Fruit fly (Drosophila melanogaster) whole organism, wandering third instar larva: ENCODE data around the gene TrissinR.

Experiments
- Abd-B ChIP-seq: fragments of >200 bp; optimal IDR thresholded peaks from 2 replicates; lab custom pipeline; 2017; ENCODE audit warnings: missing biosample characterization, missing genetic modification characterization
- CG32264 ChIP-seq: fragments of 200-800 bp; sonication (Bioruptor generic); optimal IDR thresholded peaks from 2 replicates; lab custom pipeline; 2016; ENCODE audit warnings: missing biosample characterization, missing genetic modification characterization
- CG9705 ChIP-seq: fragments of 200-800 bp; sonication (Bioruptor generic); optimal IDR thresholded peaks from 2 replicates; lab custom pipeline; 2018; ENCODE audit warnings: missing biosample characterization, mild to moderate bottlenecking, missing genetic modification characterization
- CrebA ChIP-seq: fragments of 200-800 bp; sonication (Bioruptor generic); optimal IDR thresholded peaks from 2 replicates; lab custom pipeline; 2016; ENCODE audit warnings: missing biosample characterization, mild to moderate bottlenecking, missing genetic modification characterization, borderline replicate concordance
- Dfd ChIP-seq: fragments of >200 bp; optimal IDR thresholded peaks from 2 replicates; lab custom pipeline; 2017; ENCODE audit warnings: missing biosample characterization, missing genetic modification characterization
- Dif ChIP-seq: fragments of 200-275, 200-300 bp; sonication (Bioruptor generic); optimal IDR thresholded peaks from 2 replicates; lab custom pipeline; 2018; ENCODE audit warnings: missing biosample characterization, missing genetic modification characterization; ENCODE audit not compliant: partially characterized antibody
- GATAd ChIP-seq: sonication (Bioruptor generic); optimal IDR thresholded peaks from 2 replicates; lab custom pipeline; 2016; ENCODE audit warnings: missing biosample characterization, missing genetic modification characterization
- HLH106 ChIP-seq: fragments of 200-800 bp; optimal IDR thresholded peaks from 3 replicates; lab custom pipeline; 2019; ENCODE audit warnings: missing biosample characterization, mild to moderate bottlenecking, missing genetic modification characterization, moderate library complexity
- Hnf4 ChIP-seq: fragments of 200-800 bp; sonication (Bioruptor generic); optimal IDR thresholded peaks from 2 replicates; lab custom pipeline; 2016; ENCODE audit warnings: missing biosample characterization, mild to moderate bottlenecking, missing genetic modification characterization
- Hr78 ChIP-seq: fragments of >200 bp; optimal IDR thresholded peaks from 2 replicates; lab custom pipeline; 2017; ENCODE audit warnings: missing biosample characterization, missing genetic modification characterization
- Hr83 ChIP-seq: fragments of 200-300 bp; sonication (Bioruptor generic); optimal IDR thresholded peaks from 2 replicates; lab custom pipeline; 2016; ENCODE audit warnings: missing biosample characterization, mild to moderate bottlenecking, missing genetic modification characterization, moderate library complexity; ENCODE audit not compliant: poor library complexity, severe bottlenecking
- Jra ChIP-seq: sonication (Bioruptor generic); optimal IDR thresholded peaks from 2 replicates; lab custom pipeline; 2016; ENCODE audit warnings: missing biosample characterization, missing genetic modification characterization
- Mio ChIP-seq: sonication (Bioruptor generic); optimal IDR thresholded peaks from 2 replicates; lab custom pipeline; 2016; ENCODE audit warnings: missing biosample characterization, missing genetic modification characterization
- Myc ChIP-seq: fragments of >200 bp; optimal IDR thresholded peaks from 2 replicates; lab custom pipeline; 2017
- N ChIP-seq: fragments of >200 bp; optimal IDR thresholded peaks from 2 replicates; lab custom pipeline; 2018; ENCODE audit warnings: missing biosample characterization, missing external identifiers, missing genetic modification characterization
- OdsH ChIP-seq: fragments of 200-800 bp; sonication (Bioruptor generic); optimal IDR thresholded peaks from 2 replicates; lab custom pipeline; 2016; ENCODE audit warnings: missing biosample characterization, mild to moderate bottlenecking, missing genetic modification characterization
- Rel ChIP-seq, 2 experiments: fragments of 200-800 bp; sonication (Bioruptor generic) in 1 of 2; optimal IDR thresholded peaks; 2 replicates in 1 of 2; 3 replicates in 1 of 2; lab custom pipeline; 2016 to 2019; ENCODE audit warnings: mild to moderate bottlenecking in 2 of 2, missing biosample characterization in 2 of 2, missing genetic modification characterization in 2 of 2, moderate library complexity in 1 of 2
- Sp1 ChIP-seq: fragments of 200-800 bp; sonication (Bioruptor generic); optimal IDR thresholded peaks from 3 replicates; lab custom pipeline; 2019; ENCODE audit warnings: missing biosample characterization, mild to moderate bottlenecking, missing genetic modification characterization, moderate library complexity
- Vsx2 ChIP-seq: fragments of 200-300, 225-300 bp; sonication (Bioruptor generic); optimal IDR thresholded peaks from 2 replicates; lab custom pipeline; 2018; ENCODE audit warnings: missing biosample characterization, missing genetic modification characterization; ENCODE audit not compliant: partially characterized antibody
- br ChIP-seq: fragments of 200-800 bp; sonication (Bioruptor generic); optimal IDR thresholded peaks from 2 replicates; lab custom pipeline; 2016; ENCODE audit warnings: missing biosample characterization, missing genetic modification characterization
- brk ChIP-seq: fragments of 200-800 bp; sonication (Bioruptor generic); optimal IDR thresholded peaks from 2 replicates; lab custom pipeline; 2016; ENCODE audit warnings: missing biosample characterization, mild to moderate bottlenecking, missing genetic modification characterization
- dl ChIP-seq, 2 experiments: fragments of 175-275, 200-275 bp in 1 of 2; fragments of 200-275 bp in 1 of 2; sonication (Bioruptor generic); optimal IDR thresholded peaks; lab custom pipeline; 2018; ENCODE audit warnings: mild to moderate bottlenecking in 2 of 2, missing biosample characterization in 2 of 2, missing genetic modification characterization in 2 of 2, moderate library complexity in 2 of 2; ENCODE audit not compliant: partially characterized antibody in 2 of 2, insufficient read depth in 1 of 2
- dmrt93B ChIP-seq: fragments of 200-800 bp; sonication (Bioruptor generic); optimal IDR thresholded peaks from 2 replicates; lab custom pipeline; 2018; ENCODE audit warnings: missing biosample characterization, mild to moderate bottlenecking, missing genetic modification characterization
- dsf ChIP-seq: sonication (Bioruptor generic); optimal IDR thresholded peaks from 2 replicates; lab custom pipeline; 2016; ENCODE audit warnings: missing biosample characterization, missing genetic modification characterization, borderline replicate concordance
- ey ChIP-seq: fragments of 200-800 bp; sonication (Bioruptor generic); optimal IDR thresholded peaks from 2 replicates; lab custom pipeline; 2016; ENCODE audit warnings: missing biosample characterization, missing genetic modification characterization
- foxo ChIP-seq, 2 experiments: fragments of 200-800 bp; sonication (Bioruptor generic); optimal IDR thresholded peaks; 2 replicates in 1 of 2; 3 replicates in 1 of 2; lab custom pipeline; 2016 to 2017; ENCODE audit warnings: missing biosample characterization in 2 of 2, missing genetic modification characterization in 2 of 2
- fru ChIP-seq: fragments of 200-800 bp; sonication (Bioruptor generic); optimal IDR thresholded peaks from 3 replicates; lab custom pipeline; 2016; ENCODE audit warnings: missing biosample characterization, mild to moderate bottlenecking, missing genetic modification characterization
- h ChIP-seq: fragments of 200-800 bp; sonication (Bioruptor generic); optimal IDR thresholded peaks from 3 replicates; lab custom pipeline; 2016; ENCODE audit warnings: missing biosample characterization, mild to moderate bottlenecking, missing genetic modification characterization
- jim ChIP-seq: fragments of 175-275, 200-325 bp; sonication (Bioruptor generic); optimal IDR thresholded peaks from 2 replicates; lab custom pipeline; 2016; ENCODE audit warnings: missing biosample characterization, mild to moderate bottlenecking, missing genetic modification characterization
- lola ChIP-seq: fragments of >200 bp; optimal IDR thresholded peaks from 2 replicates; lab custom pipeline; 2017; ENCODE audit warnings: missing biosample characterization, missing genetic modification characterization
- pan ChIP-seq: fragments of >200 bp; optimal IDR thresholded peaks from 2 replicates; lab custom pipeline; 2017
- psq ChIP-seq: fragments of 200-800 bp; sonication (Bioruptor generic); optimal IDR thresholded peaks from 3 replicates; lab custom pipeline; 2017; ENCODE audit warnings: missing biosample characterization, mild to moderate bottlenecking, missing genetic modification characterization, moderate library complexity
- rgr ChIP-seq: fragments of 200-800 bp; sonication (Bioruptor generic); optimal IDR thresholded peaks from 3 replicates; lab custom pipeline; 2016; ENCODE audit warnings: missing biosample characterization, mild to moderate bottlenecking, missing genetic modification characterization
- sage ChIP-seq: fragments of 200-800 bp; sonication (Bioruptor generic); optimal IDR thresholded peaks from 2 replicates; lab custom pipeline; 2016; ENCODE audit warnings: missing biosample characterization, mild to moderate bottlenecking, missing genetic modification characterization
- sv ChIP-seq: fragments of 200-800 bp; sonication (Bioruptor generic); optimal IDR thresholded peaks from 3 replicates; lab custom pipeline; 2016; ENCODE audit warnings: missing biosample characterization, missing genetic modification characterization
- tai ChIP-seq: sonication (Bioruptor generic); optimal IDR thresholded peaks from 2 replicates; lab custom pipeline; 2016; ENCODE audit warnings: missing biosample characterization, missing genetic modification characterization
- usp ChIP-seq: fragments of >200 bp; optimal IDR thresholded peaks from 2 replicates; lab custom pipeline; 2017; ENCODE audit warnings: missing biosample characterization, missing genetic modification characterization
- woc ChIP-seq: sonication (Bioruptor generic); optimal IDR thresholded peaks from 2 replicates; lab custom pipeline; 2016; ENCODE audit warnings: missing biosample characterization, mild to moderate bottlenecking, missing genetic modification characterization

TrissinR gene

dm6 chr2L:5879363-5879934 is 55.6 kb downstream of the TrissinR start, which contains the start of gene rau:
Gene rau, minus strand, starts transcription at chr2L:5879498.
- TF ChIP-seq Abd-B (GFP tag; lab: Kevin White, UChicago) (no peak), foxo (GFP tag; optimal IDR thresholded peaks at IDR 0.05; lab: Kevin White, UChicago) (peak in 1 of 2 experiments; percentile 59), Hr83 (GFP tag; lab: Kevin White, UChicago) (peak; percentile 32), GATAd (GFP tag; lab: Kevin White, UChicago) (no peak), Mio (GFP tag; lab: Kevin White, UChicago) (no peak), jim (GFP tag; lab: Kevin White, UChicago) (no peak), lola (GFP tag; lab: Kevin White, UChicago) (no peak), sage (GFP tag; lab: Kevin White, UChicago) (peak; percentile 23), CG9705 (GFP tag; lab: Kevin White, UChicago) (peak; percentile 54), tai (GFP tag; lab: Kevin White, UChicago) (no peak), OdsH (GFP tag; lab: Kevin White, UChicago) (peak; percentile 61), woc (GFP tag; lab: Kevin White, UChicago) (peak; percentile 52), Sp1 (GFP tag; lab: Kevin White, UChicago) (peak; percentile 69), Dfd (GFP tag; lab: Kevin White, UChicago) (no peak), dsf (GFP tag; lab: Kevin White, UChicago) (no peak), fru (peak; percentile 52), Vsx2 (GFP tag; lab: Kevin White, UChicago) (no peak), brk (GFP tag; lab: Kevin White, UChicago) (peak; percentile 51), dl (GFP tag; optimal IDR thresholded peaks at IDR 0.05; lab: Kevin White, UChicago; ENCODE audit: insufficient read depth in 1 of 2, partially characterized antibody in 2 of 2) (peak in 1 of 2 experiments; percentile 35), h (GFP tag; lab: Kevin White, UChicago) (peak; percentile 65), br (GFP tag; lab: Kevin White, UChicago) (peak; percentile 70), N (GFP tag; lab: Kevin White, UChicago) (no peak), Dif (GFP tag; lab: Kevin White, UChicago) (peak; percentile 70), HLH106 (tag; lab: Kevin White, UChicago) (peak; percentile 72), rgr (GFP tag; lab: Kevin White, UChicago) (peak; percentile 42), dmrt93B (GFP tag; lab: Kevin White, UChicago) (peak; percentile 38), Rel (GFP tag; optimal IDR thresholded peaks at IDR 0.05; lab: Kevin White, UChicago) (no peak), Rel (tag; optimal IDR thresholded peaks at IDR 0.05; lab: Kevin White, UChicago) (no peak), usp (GFP tag; lab: Kevin White, UChicago) (no peak), Myc (lab: Kevin White, UChicago) (no peak), Hr78 (GFP tag; lab: Kevin White, UChicago) (no peak), ey (GFP tag; lab: Kevin White, UChicago) (peak; percentile 66), psq (GFP tag; lab: Kevin White, UChicago) (peak; percentile 31), sv (GFP tag; lab: Kevin White, UChicago) (peak; percentile 51), CrebA (GFP tag; lab: Kevin White, UChicago) (no peak), Hnf4 (peak; percentile 48), CG32264 (GFP tag; lab: Kevin White, UChicago) (no peak), Jra (GFP tag; lab: Kevin White, UChicago) (no peak), pan (lab: Kevin White, UChicago) (no peak)

DNA sequence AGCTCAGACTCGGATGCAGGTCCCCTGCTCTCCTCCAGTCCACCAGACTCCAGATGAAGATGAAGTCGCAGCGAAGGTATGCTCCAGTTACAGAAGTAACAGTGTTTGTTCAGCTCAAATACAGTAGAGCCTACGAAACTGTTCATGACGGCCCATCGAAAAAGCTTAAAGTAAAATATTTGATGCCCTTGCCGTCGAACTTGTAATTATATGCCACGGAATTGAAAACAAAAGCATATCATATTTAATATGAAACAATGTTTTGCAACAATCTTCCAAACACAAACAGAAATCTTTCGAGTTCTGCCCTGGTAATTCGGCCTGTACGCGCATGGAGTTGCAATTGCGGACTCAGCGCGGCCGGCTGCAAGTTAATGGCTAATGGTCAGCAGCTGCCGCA is 57.4 kb downstream of the TrissinR start:
- TF ChIP-seq N (GFP tag; lab: Kevin White, UChicago): no peak
- no peak for TF ChIP-seq Rel (GFP tag; optimal IDR thresholded peaks at IDR 0.05; lab: Kevin White, UChicago)
- TF ChIP-seq Rel (tag; optimal IDR thresholded peaks at IDR 0.05; lab: Kevin White, UChicago): no peak
- TF ChIP-seq GATAd (GFP tag; lab: Kevin White, UChicago): no peak
- no peak for TF ChIP-seq CrebA (GFP tag; lab: Kevin White, UChicago)
- TF ChIP-seq HLH106 (tag; lab: Kevin White, UChicago): no peak
